Worm (Caenorhabditis elegans): Measurements from ENCODE around the gene K04C1.5.

K04C1.5 gene

DNA sequence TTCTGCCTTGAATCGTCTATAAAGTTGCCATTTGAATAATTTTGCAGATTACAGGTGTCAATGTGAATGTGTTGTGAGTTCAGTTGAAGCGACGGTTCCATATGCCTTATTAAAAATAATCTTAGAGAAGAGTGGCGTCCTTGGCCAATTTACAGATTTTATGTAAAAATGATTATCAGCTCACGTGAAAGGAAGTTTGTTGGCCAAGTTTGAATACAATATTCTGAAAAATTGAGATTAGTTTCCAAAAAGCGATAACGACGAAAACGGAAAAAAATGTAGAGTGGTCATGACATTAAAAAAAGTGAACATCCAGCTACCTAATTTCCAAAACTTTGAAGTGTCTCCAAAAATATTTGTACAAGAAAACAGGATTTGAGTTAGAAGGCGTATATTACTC is 7.2 kb downstream of the K04C1.5 start, which contains the start of gene E02H4.5:
Gene E02H4.5, minus strand, starts transcription at position 101 of the 400 bp plus-strand sequence.
- TF ChIP-seq mxl-1 (tag; optimal IDR thresholded peaks at IDR 0.05), result no peak
- TF ChIP-seq mel-28 (tag; optimal IDR thresholded peaks at IDR 0.05; ENCODE audit: borderline replicate concordance), result no peak
- no peak for TF ChIP-seq madf-6 (GFP tag; IDR thresholded peaks at IDR 0.05)
- TF ChIP-seq ceh-27 (GFP tag; optimal IDR thresholded peaks at IDR 0.05), result no peak
- TF ChIP-seq nhr-27 (tag; optimal IDR thresholded peaks at IDR 0.05), result no peak
- no peak for TF ChIP-seq lin-35 (GFP tag; optimal IDR thresholded peaks at IDR 0.05)
- no peak for TF ChIP-seq nfyb-1 (GFP tag; IDR thresholded peaks at IDR 0.05)
- no peak for TF ChIP-seq rcor-1 (GFP tag; IDR thresholded peaks at IDR 0.05)
- no peak for TF ChIP-seq atf-7 (tag; optimal IDR thresholded peaks at IDR 0.05)
- TF ChIP-seq zim-3 (tag; optimal IDR thresholded peaks at IDR 0.05), result no peak
- no peak for TF ChIP-seq F10E7.11 (tag; optimal IDR thresholded peaks at IDR 0.05)
- TF ChIP-seq B0019.2 (GFP tag; conservative IDR thresholded peaks at IDR 0.05), result no peak
- TF ChIP-seq C17E4.6 (GFP tag; IDR thresholded peaks at IDR 0.05), result no peak
- TF ChIP-seq ztf-26 (tag; optimal IDR thresholded peaks at IDR 0.05), result no peak
- TF ChIP-seq egl-18 (GFP tag; IDR thresholded peaks at IDR 0.05), result no peak

DNA sequence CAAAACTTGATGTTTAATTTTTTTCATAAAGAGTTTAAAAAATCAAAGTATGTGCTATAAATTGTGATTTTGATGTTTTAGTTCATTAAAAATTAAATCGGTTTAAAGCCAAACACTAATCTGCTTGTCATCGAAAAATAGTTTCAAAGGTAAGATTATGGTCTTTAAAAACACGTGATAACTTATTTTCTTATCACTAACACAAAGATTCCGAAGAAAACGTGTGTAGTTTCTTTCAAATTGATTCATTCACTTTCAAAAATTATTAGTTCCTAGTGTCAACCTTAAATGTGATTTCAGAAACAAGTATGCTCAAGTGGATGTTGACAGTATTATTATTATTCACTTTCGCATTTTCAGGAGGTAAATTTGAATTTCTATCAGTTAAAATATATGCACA is 8.1 kb downstream of the K04C1.5 start, which contains the start of gene E02H4.7:
Gene E02H4.7, plus strand, starts transcription at position 301 of the 400 bp plus-strand sequence.
- TF ChIP-seq ztf-3 (GFP tag; optimal IDR thresholded peaks at IDR 0.05) (no peak), zim-3 (tag; optimal IDR thresholded peaks at IDR 0.05) (no peak), cebp-1 (GFP tag; IDR thresholded peaks at IDR 0.05) (no peak), cebp-1 (tag; optimal IDR thresholded peaks at IDR 0.05) (no peak), madf-6 (GFP tag; IDR thresholded peaks at IDR 0.05) (no peak), mes-4 (tag; optimal IDR thresholded peaks at IDR 0.05) (no peak), nfya-2 (GFP tag; IDR thresholded peaks at IDR 0.05) (no peak), F23B12.7 (tag; optimal IDR thresholded peaks at IDR 0.05; ENCODE audit: insufficient read depth) (no peak), C17E4.6 (GFP tag; IDR thresholded peaks at IDR 0.05) (no peak), ceh-79 (tag; optimal IDR thresholded peaks at IDR 0.05) (no peak), ztf-6 (GFP tag; IDR thresholded peaks at IDR 0.05) (no peak)

DNA sequence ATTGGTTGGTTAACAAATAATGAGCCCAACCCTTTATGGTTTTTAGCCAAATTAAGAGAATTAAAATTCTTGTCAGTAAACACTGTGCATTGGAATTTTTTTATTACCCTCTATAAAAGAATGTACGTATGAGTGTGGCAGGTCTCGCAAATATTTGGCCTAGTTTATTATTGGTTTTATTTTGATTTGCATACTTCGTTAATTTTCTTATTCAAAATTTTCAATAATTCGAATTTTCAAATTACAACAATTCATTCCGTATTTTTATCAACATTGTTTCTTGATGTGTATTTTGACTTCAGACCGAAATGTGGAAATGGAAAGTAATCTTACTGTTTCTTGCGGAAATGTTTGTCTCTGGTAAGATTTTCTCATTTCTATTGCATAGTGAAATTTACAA is 9.8 kb downstream of the K04C1.5 start, which contains the start of gene E02H4.4:
Gene E02H4.4, plus strand, starts transcription at position 301 of the 400 bp plus-strand sequence.
- TF ChIP-seq nhr-120 (GFP tag; IDR thresholded peaks at IDR 0.05) (no peak), sptf-2 (GFP tag; optimal IDR thresholded peaks at IDR 0.05) (no peak), ccch-3 (GFP tag; optimal IDR thresholded peaks at IDR 0.05) (no peak), F55B11.4 (tag; optimal IDR thresholded peaks at IDR 0.05; ENCODE audit: borderline replicate concordance, insufficient read depth) (no peak), efl-1 (GFP tag; optimal IDR thresholded peaks at IDR 0.05) (no peak), T26A5.8 (tag; optimal IDR thresholded peaks at IDR 0.05) (no peak), F39B2.1 (GFP tag; IDR thresholded peaks at IDR 0.05) (no peak), B0019.2 (GFP tag; conservative IDR thresholded peaks at IDR 0.05) (no peak), lin-35 (GFP tag; optimal IDR thresholded peaks at IDR 0.05) (no peak)

DNA sequence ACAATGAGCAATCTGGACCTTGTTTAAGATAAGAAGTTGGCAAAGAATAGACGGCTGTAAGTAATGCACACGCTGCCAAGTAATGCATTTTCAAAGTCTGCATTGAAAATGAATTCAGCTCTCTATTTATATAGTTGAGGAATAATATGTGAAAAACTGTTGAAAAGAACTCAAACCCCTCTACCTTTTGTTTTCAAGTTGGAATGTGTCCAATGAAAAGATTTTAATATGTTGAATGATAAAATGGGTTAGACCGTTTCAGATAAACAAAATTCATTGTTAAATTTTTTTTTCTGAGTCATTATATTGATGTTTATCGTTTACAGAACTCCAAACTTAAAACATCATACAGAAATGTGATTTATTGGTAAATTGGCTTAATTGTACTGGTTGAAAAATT is 15.6 kb downstream of the K04C1.5 start, which contains the start of gene E02H4.8:
Gene E02H4.8, minus strand, starts transcription at position 101 of the 400 bp plus-strand sequence.
- TF ChIP-seq madf-3 (GFP tag; IDR thresholded peaks at IDR 0.05), result no peak

DNA sequence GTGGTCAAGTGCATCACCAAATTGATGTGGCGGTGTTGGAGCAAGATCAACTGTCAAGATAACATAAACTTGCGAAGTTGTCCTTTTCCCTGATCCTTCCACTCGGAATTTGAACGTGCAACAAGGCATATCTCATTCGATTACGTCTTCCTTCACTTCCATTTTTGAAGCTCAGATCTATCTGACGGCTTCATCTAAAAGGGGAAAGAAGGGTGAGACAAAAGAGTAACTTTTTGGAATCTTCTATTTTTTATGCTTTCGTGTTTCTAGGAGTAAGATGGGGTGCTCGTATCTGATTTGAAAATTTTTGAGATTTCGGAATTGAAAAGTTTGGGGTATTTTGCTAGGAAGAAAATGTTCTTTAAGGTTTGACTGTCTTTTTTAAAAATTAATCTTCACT is 19.3 kb downstream of the K04C1.5 start:
- TF ChIP-seq ztf-18 (tag; optimal IDR thresholded peaks at IDR 0.05), result no peak
- no peak for TF ChIP-seq nhr-90 (tag; optimal IDR thresholded peaks at IDR 0.05)
- TF ChIP-seq hsf-1 (GFP tag; IDR thresholded peaks at IDR 0.05), result no peak
- TF ChIP-seq ceh-100 (GFP tag; IDR thresholded peaks at IDR 0.05), result no peak
- TF ChIP-seq mcd-1 (GFP tag; IDR thresholded peaks at IDR 0.05), result no peak
- no peak for TF ChIP-seq mxl-1 (tag; optimal IDR thresholded peaks at IDR 0.05)
- TF ChIP-seq egl-18 (GFP tag; IDR thresholded peaks at IDR 0.05), result no peak
- no peak for TF ChIP-seq attf-5 (GFP tag; optimal IDR thresholded peaks at IDR 0.05)
- no peak for TF ChIP-seq ztf-22 (GFP tag; optimal IDR thresholded peaks at IDR 0.05)
- TF ChIP-seq ceh-58 (GFP tag; IDR thresholded peaks at IDR 0.05), result no peak
- TF ChIP-seq atf-7 (tag; optimal IDR thresholded peaks at IDR 0.05), result no peak
- no peak for TF ChIP-seq bed-1 (GFP tag; IDR thresholded peaks at IDR 0.05)
